Worm (Caenorhabditis elegans) whole organism, late embryonic: Measurements from ENCODE around the gene F32D8.5.

Experiments
- C08G9.2 ChIP-seq: sonication (generic microtip); optimal IDR thresholded peaks from 2 replicates; lab custom pipeline; 2016; ENCODE audit warnings: mild to moderate bottlenecking, missing genetic modification characterization, moderate library complexity, missing compliant biosample characterization
- C38D4.7 ChIP-seq: fragments of 200-800 bp; sonication (Bioruptor generic); optimal IDR thresholded peaks from 2 replicates; lab custom pipeline; 2018; ENCODE audit warnings: mild to moderate bottlenecking, missing genetic modification characterization, moderate library complexity, missing compliant biosample characterization
- F13H6.1 ChIP-seq: sonication (generic microtip); optimal IDR thresholded peaks from 2 replicates; lab custom pipeline; 2016; ENCODE audit warnings: missing genetic modification characterization, missing compliant biosample characterization
- ahr-1 ChIP-seq: sonication (generic microtip); optimal IDR thresholded peaks from 2 replicates; lab custom pipeline; 2016; ENCODE audit warnings: missing genetic modification characterization, missing compliant biosample characterization
- ceh-14 ChIP-seq: sonication (generic microtip); optimal IDR thresholded peaks from 2 replicates; lab custom pipeline; 2016; ENCODE audit warnings: missing genotype, missing genetic modification characterization, missing compliant biosample characterization
- ceh-2 ChIP-seq: sonication (generic microtip); optimal IDR thresholded peaks from 2 replicates; lab custom pipeline; 2016; ENCODE audit warnings: missing genotype, missing genetic modification characterization, missing compliant biosample characterization
- ceh-31 ChIP-seq: sonication (generic microtip); optimal IDR thresholded peaks from 2 replicates; lab custom pipeline; 2016; ENCODE audit warnings: missing genetic modification characterization, missing compliant biosample characterization
- ceh-34 ChIP-seq: sonication (generic microtip); optimal IDR thresholded peaks from 2 replicates; lab custom pipeline; 2016; ENCODE audit warnings: mild to moderate bottlenecking, missing genetic modification characterization, missing compliant biosample characterization
- ceh-48 ChIP-seq: sonication (generic microtip); optimal IDR thresholded peaks from 2 replicates; lab custom pipeline; 2016; ENCODE audit warnings: missing genetic modification characterization, inconsistent platforms, missing compliant biosample characterization
- ceh-9 ChIP-seq: sonication (generic microtip); optimal IDR thresholded peaks from 2 replicates; lab custom pipeline; 2016; ENCODE audit warnings: mild to moderate bottlenecking, missing genetic modification characterization, inconsistent platforms, missing compliant biosample characterization
- dve-1 ChIP-seq: sonication (generic microtip); optimal IDR thresholded peaks from 2 replicates; lab custom pipeline; 2017; ENCODE audit warnings: antibody characterized with exemption, mild to moderate bottlenecking, missing genetic modification characterization, missing compliant biosample characterization
- elt-2 ChIP-seq: sonication (generic microtip); optimal IDR thresholded peaks from 2 replicates; lab custom pipeline; 2016; ENCODE audit warnings: missing genetic modification reagents, missing genetic modification characterization, missing compliant biosample characterization
- elt-4 ChIP-seq: sonication (generic microtip); optimal IDR thresholded peaks from 2 replicates; lab custom pipeline; 2016; ENCODE audit warnings: missing genetic modification characterization, missing compliant biosample characterization
- ets-4 ChIP-seq: sonication (generic microtip); optimal IDR thresholded peaks from 2 replicates; lab custom pipeline; 2016; ENCODE audit warnings: missing genetic modification characterization, missing compliant biosample characterization
- eyg-1 ChIP-seq: sonication (generic microtip); optimal IDR thresholded peaks from 2 replicates; lab custom pipeline; 2016; ENCODE audit warnings: missing genotype, missing genetic modification characterization, missing compliant biosample characterization
- fax-1 ChIP-seq: sonication (generic microtip); optimal IDR thresholded peaks from 2 replicates; lab custom pipeline; 2016; ENCODE audit warnings: missing genotype, missing genetic modification characterization, missing compliant biosample characterization
- fkh-6 ChIP-seq: sonication (generic microtip); optimal IDR thresholded peaks from 2 replicates; lab custom pipeline; 2016; ENCODE audit warnings: missing genetic modification characterization, missing compliant biosample characterization
- hlh-30 ChIP-seq: sonication (generic microtip); optimal IDR thresholded peaks from 2 replicates; lab custom pipeline; 2017; ENCODE audit warnings: antibody characterized with exemption, missing genetic modification characterization, missing compliant biosample characterization; ENCODE audit not compliant: insufficient read depth
- hlh-6 ChIP-seq: sonication (generic microtip); optimal IDR thresholded peaks from 2 replicates; lab custom pipeline; 2016; ENCODE audit warnings: missing genotype, missing genetic modification characterization, missing compliant biosample characterization
- hlh-8 ChIP-seq: sonication (generic microtip); optimal IDR thresholded peaks from 2 replicates; lab custom pipeline; 2016; ENCODE audit warnings: missing genotype, missing genetic modification characterization, missing compliant biosample characterization
- nfya-1 ChIP-seq: sonication (generic microtip); optimal IDR thresholded peaks from 2 replicates; lab custom pipeline; 2017; ENCODE audit warnings: missing genetic modification characterization, mild to moderate bottlenecking, missing compliant biosample characterization, antibody characterized with exemption, moderate library complexity
- nhr-11 ChIP-seq: fragments of 150-350 bp; optimal IDR thresholded peaks from 2 replicates; lab custom pipeline; 2014; ENCODE audit warnings: missing biosample characterization, missing genetic modification characterization
- pag-3 ChIP-seq: sonication (generic microtip); optimal IDR thresholded peaks from 2 replicates; lab custom pipeline; 2016; ENCODE audit warnings: missing compliant biosample characterization, missing genetic modification characterization, borderline replicate concordance
- pax-1 ChIP-seq: fragments of 150-350 bp; optimal IDR thresholded peaks from 2 replicates; lab custom pipeline; 2014; ENCODE audit warnings: missing biosample characterization, missing genetic modification characterization
- pha-2 ChIP-seq: sonication (generic microtip); optimal IDR thresholded peaks from 2 replicates; lab custom pipeline; 2017; ENCODE audit warnings: mild to moderate bottlenecking, missing genetic modification characterization, missing compliant biosample characterization
- pqm-1 ChIP-seq: sonication (generic microtip); optimal IDR thresholded peaks from 2 replicates; lab custom pipeline; 2016; ENCODE audit warnings: missing genetic modification characterization, missing compliant biosample characterization
- pros-1 ChIP-seq: fragments of 150-350 bp; optimal IDR thresholded peaks from 2 replicates; lab custom pipeline; 2014; ENCODE audit warnings: missing biosample characterization, missing genetic modification reagents, missing genetic modification characterization
- ref-2 ChIP-seq: sonication (generic microtip); optimal IDR thresholded peaks from 2 replicates; lab custom pipeline; 2016; ENCODE audit warnings: missing genetic modification characterization, missing compliant biosample characterization
- rnt-1 ChIP-seq: sonication (generic microtip); optimal IDR thresholded peaks from 2 replicates; lab custom pipeline; 2016; ENCODE audit warnings: missing genetic modification characterization, missing compliant biosample characterization
- sdc-2 ChIP-seq: sonication (generic microtip); optimal IDR thresholded peaks from 2 replicates; lab custom pipeline; 2016; ENCODE audit warnings: missing genotype, missing genetic modification characterization, missing compliant biosample characterization
- sox-4 ChIP-seq: sonication (generic microtip); optimal IDR thresholded peaks from 2 replicates; lab custom pipeline; 2017; ENCODE audit warnings: mild to moderate bottlenecking, missing genetic modification characterization, inconsistent platforms, missing compliant biosample characterization
- tbx-2 ChIP-seq: sonication (generic microtip); optimal IDR thresholded peaks from 2 replicates; lab custom pipeline; 2016; ENCODE audit warnings: missing genetic modification characterization, missing compliant biosample characterization
- tbx-7 ChIP-seq: sonication (generic microtip); optimal IDR thresholded peaks from 2 replicates; lab custom pipeline; 2016; ENCODE audit warnings: missing genotype, missing genetic modification characterization, missing compliant biosample characterization
- unc-3 ChIP-seq, 2 experiments: fragments of 200-800 bp in 1 of 2; sonication (Bioruptor generic) in 1 of 2; sonication (generic microtip) in 1 of 2; conservative IDR thresholded peaks in 1 of 2; optimal IDR thresholded peaks in 1 of 2; 2 replicates each; pipeline versions ENCODE4 v1.3.6 to Lab custom; 2016 to 2022; ENCODE audit warnings: missing compliant biosample characterization in 2 of 2, missing genetic modification characterization in 2 of 2, missing genetic modification reagents in 1 of 2
- unc-42 ChIP-seq: sonication (generic microtip); optimal IDR thresholded peaks from 2 replicates; lab custom pipeline; 2016; ENCODE audit warnings: missing genotype, missing genetic modification characterization, missing compliant biosample characterization
- unc-55 ChIP-seq: sonication (generic microtip); optimal IDR thresholded peaks from 2 replicates; lab custom pipeline; 2017; ENCODE audit warnings: missing biosample characterization, missing genetic modification reagents, missing genetic modification characterization
- unc-86 ChIP-seq: sonication (generic microtip); optimal IDR thresholded peaks from 2 replicates; lab custom pipeline; 2016; ENCODE audit warnings: missing genetic modification characterization, missing compliant biosample characterization
- zip-5 ChIP-seq: sonication (generic microtip); optimal IDR thresholded peaks from 2 replicates; lab custom pipeline; 2016; ENCODE audit warnings: missing genetic modification characterization, missing compliant biosample characterization
- ztf-16 ChIP-seq: sonication (generic microtip); optimal IDR thresholded peaks from 2 replicates; lab custom pipeline; 2017; ENCODE audit warnings: missing genetic modification characterization, missing compliant biosample characterization

The F32D8.5 gene

DNA sequence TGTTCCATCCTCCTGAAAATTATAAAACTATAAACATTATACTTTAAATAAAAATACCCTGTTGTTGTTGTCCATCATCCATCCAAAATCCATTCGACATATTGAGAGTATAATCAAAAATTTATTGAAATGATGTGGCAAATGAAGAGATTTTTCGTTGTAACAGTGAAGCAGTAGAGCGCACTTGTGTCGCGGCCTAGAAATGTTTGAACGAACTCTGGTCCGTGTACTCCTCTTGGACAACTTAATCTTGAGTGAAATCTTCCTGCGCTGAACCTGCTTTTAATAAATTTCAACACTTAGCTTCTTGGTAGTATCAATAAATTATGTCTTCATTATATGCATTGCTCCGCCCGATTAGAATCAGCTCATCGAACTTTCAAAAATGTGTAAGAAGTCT, at the start of gene F32D8.5, which contains the start of gene F32D8.14:
Gene F32D8.5 (plus strand): TSS at position 200 of the 400 bp plus-strand sequence.
Gene F32D8.14 (minus strand): TSS at position 188 of the 400 bp plus-strand sequence.
- TF ChIP-seq pros-1 (peak; percentile 24), hlh-30 (tag; lab: Kevin White, UChicago) (no peak), dve-1 (tag; lab: Kevin White, UChicago) (peak; percentile 40), nfya-1 (tag; lab: Kevin White, UChicago) (peak; percentile 43), unc-86 (no peak), rnt-1 (peak; percentile 45), tbx-2 (peak; percentile 80), elt-2 (peak; percentile 47), ref-2 (peak; percentile 74), ets-4 (tag; lab: Kevin White, UChicago) (peak; percentile 76), unc-42 (tag; lab: Kevin White, UChicago) (peak; percentile 59), hlh-8 (tag; lab: Kevin White, UChicago) (peak; percentile 66), eyg-1 (tag; lab: Kevin White, UChicago) (no peak), ztf-16 (no peak), ceh-48 (no peak), zip-5 (tag; lab: Kevin White, UChicago) (peak; percentile 49), fkh-6 (peak; percentile 0), nhr-11 (no peak), C38D4.7 (GFP tag; lab: Kevin White, UChicago) (no peak), ceh-2 (tag; lab: Kevin White, UChicago) (peak; percentile 75), pax-1 (tag; lab: Kevin White, UChicago) (no peak), hlh-6 (tag; lab: Kevin White, UChicago) (no peak), unc-3 (GFP tag; conservative IDR thresholded peaks at IDR 0.05; lab: Robert Waterston, UW) (no peak), unc-3 (tag; optimal IDR thresholded peaks at IDR 0.05; lab: Kevin White, UChicago) (no peak), C08G9.2 (tag; lab: Kevin White, UChicago) (peak; percentile 89), ceh-31 (peak; percentile 92), F13H6.1 (tag; lab: Kevin White, UChicago) (no peak), unc-55 (GFP tag; lab: Kevin White, UChicago) (peak; percentile 16), fax-1 (tag; lab: Kevin White, UChicago) (peak; percentile 52), ceh-14 (peak; percentile 59), tbx-7 (tag; lab: Kevin White, UChicago) (peak; percentile 66), ceh-9 (tag; lab: Kevin White, UChicago) (no peak), ahr-1 (tag; lab: Kevin White, UChicago) (no peak), sox-4 (tag; lab: Kevin White, UChicago) (no peak), ceh-34 (peak; percentile 15), pha-2 (tag; lab: Kevin White, UChicago) (no peak)

DNA sequence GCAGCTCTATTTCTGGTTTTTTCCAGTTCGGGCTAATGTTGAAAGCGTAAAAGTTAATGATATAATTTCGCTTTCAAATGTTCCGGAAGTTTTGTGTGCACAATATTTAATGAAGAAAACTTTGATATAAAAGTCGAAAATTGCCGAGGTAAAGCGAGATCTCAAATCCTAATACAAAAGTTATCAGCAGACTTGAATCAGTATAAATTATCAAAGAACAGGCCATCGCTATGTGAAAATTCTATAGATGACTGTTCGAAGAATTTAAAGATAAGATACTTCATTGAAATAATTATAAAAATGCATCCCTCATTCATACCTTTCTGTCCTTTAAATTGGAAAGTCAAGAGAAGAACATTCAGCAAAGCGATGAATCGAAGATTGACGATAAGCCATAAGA, 47.7 kb upstream of the F32D8.5 start, which contains the start of gene C29A12.6:
Gene C29A12.6 (plus strand): TSS at position 301 of the 400 bp plus-strand sequence.
- TF ChIP-seq pqm-1, result no peak
- no peak for TF ChIP-seq sdc-2 (tag; lab: Kevin White, UChicago)

DNA sequence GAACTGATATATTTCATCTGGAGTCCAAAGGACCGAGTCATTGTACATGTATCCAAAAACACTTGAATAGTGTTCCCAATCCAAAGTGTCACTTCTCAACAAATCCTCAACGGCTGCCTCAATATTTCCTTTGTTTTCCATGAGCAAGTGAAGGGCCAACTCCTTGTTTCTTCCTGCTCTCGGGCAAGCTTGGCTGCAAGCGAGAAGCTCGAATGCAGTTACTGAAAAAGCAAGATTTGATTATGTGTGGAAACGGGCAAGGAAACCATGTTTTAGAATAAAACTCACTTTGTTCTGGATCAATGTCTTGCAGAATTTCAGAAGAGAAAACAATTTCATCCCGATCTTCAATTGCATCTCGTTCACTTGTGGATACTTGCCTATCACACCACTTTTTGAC, 40.4 kb upstream of the F32D8.5 start:
- no peak for TF ChIP-seq ceh-31

DNA sequence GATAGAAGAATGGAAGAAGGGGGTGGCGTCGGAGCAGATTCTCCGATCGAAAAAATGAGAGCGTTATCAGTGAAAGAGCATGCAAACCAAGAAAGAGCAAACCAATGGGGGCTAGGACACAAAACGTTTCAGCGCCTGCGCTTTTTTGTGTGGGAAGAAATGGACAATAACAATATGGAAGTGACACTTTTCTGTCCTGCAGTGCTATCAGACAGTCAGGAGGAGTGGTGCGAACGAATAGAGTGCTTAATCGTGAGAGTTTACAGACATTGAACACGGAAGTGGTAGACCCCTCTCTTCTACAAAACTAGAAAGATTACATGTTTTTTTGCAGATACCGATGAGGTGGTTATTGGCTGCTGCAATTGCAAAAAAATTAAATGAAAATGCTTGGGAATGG, 39.2 kb upstream of the F32D8.5 start:
- TF ChIP-seq ceh-48, result no peak
- no peak for TF ChIP-seq hlh-8 (tag; lab: Kevin White, UChicago)
- peak; percentile 35 for TF ChIP-seq pqm-1
- TF ChIP-seq elt-4 (tag; lab: Kevin White, UChicago), result no peak
- TF ChIP-seq sdc-2 (tag; lab: Kevin White, UChicago), result no peak
- no peak for TF ChIP-seq pag-3
- TF ChIP-seq, all 69 proteins: peak for 1
